Fruit fly (Drosophila melanogaster): ENCODE data around the gene Cpr23B.

dm6 chr2L:2845634-2846033 is 7.4 kb downstream of the Cpr23B start, which contains the start of gene CG18557:
- no peak for TF ChIP-seq CG11617 (GFP tag; optimal IDR thresholded peaks at IDR 0.05)
- TF ChIP-seq CG14711 (tag; optimal IDR thresholded peaks at IDR 0.05), result no peak
- no peak for TF ChIP-seq toe (GFP tag; optimal IDR thresholded peaks at IDR 0.05)
- TF ChIP-seq CG7045 (GFP tag; optimal IDR thresholded peaks at IDR 0.05), result no peak
- no peak for TF ChIP-seq cnc (optimal IDR thresholded peaks at IDR 0.05)
- peak; percentile 55 for TF ChIP-seq kay (GFP tag; ENCODE audit: borderline replicate concordance)
